Fruit fly (Drosophila melanogaster) whole organism, embryonic: Measurements from ENCODE around the gene CG9173.

Experiments used
- Aef1 ChIP-seq: fragments of 200-800 bp; sonication (Bioruptor generic); IDR thresholded peaks from 3 replicates; pipeline ENCODE4 v1.3.6; 2022; ENCODE audit warnings: missing biosample characterization, missing genetic modification characterization
- Antp ChIP-seq: fragments of 200-800 bp; sonication (Bioruptor generic); optimal IDR thresholded peaks from 3 replicates; lab custom pipeline; 2016; ENCODE audit warnings: missing biosample characterization, missing genetic modification characterization
- CG10366 ChIP-seq: fragments of 200-800 bp; sonication (Bioruptor generic); IDR thresholded peaks from 2 replicates; pipeline ENCODE4 v1.3.6; 2022; ENCODE audit warnings: missing biosample characterization, missing genetic modification characterization
- CG10565 ChIP-seq: fragments of 200-800 bp; sonication (Bioruptor generic); optimal IDR thresholded peaks from 3 replicates; lab custom pipeline; 2016; ENCODE audit warnings: missing biosample characterization, mild to moderate bottlenecking, missing genetic modification characterization
- CG11695 ChIP-seq: fragments of 200-800 bp; sonication (Bioruptor generic); IDR thresholded peaks from 3 replicates; pipeline ENCODE4 v1.3.6; 2022; ENCODE audit warnings: missing biosample characterization, missing genetic modification characterization
- CG12071 ChIP-seq: fragments of 200-800 bp; sonication (Bioruptor generic); optimal IDR thresholded peaks from 3 replicates; lab custom pipeline; 2018; ENCODE audit warnings: missing biosample characterization, mild to moderate bottlenecking, missing genetic modification characterization
- CG15696 ChIP-seq: fragments of 200-800 bp; sonication (Bioruptor generic); optimal IDR thresholded peaks from 2 replicates; lab custom pipeline; 2019; ENCODE audit warnings: missing biosample characterization, mild to moderate bottlenecking, missing genetic modification characterization, moderate library complexity
- CG16813 ChIP-seq: fragments of 200-800 bp; sonication (Bioruptor generic); IDR thresholded peaks from 3 replicates; pipeline ENCODE4 v1.3.6; 2022; ENCODE audit warnings: missing biosample characterization, missing genetic modification characterization; ENCODE audit not compliant: partially characterized antibody
- CG17361 ChIP-seq: fragments of 200-800 bp; sonication (Bioruptor generic); IDR thresholded peaks from 3 replicates; pipeline ENCODE4 v1.3.6; 2022; ENCODE audit warnings: missing biosample characterization, missing genetic modification characterization
- CG18262 ChIP-seq: fragments of 200-800 bp; optimal IDR thresholded peaks from 3 replicates; lab custom pipeline; 2019; ENCODE audit warnings: missing biosample characterization, mild to moderate bottlenecking, missing genetic modification characterization, moderate library complexity
- CG18764 ChIP-seq: fragments of 200-800 bp; sonication (Bioruptor generic); optimal IDR thresholded peaks from 3 replicates; lab custom pipeline; 2016; ENCODE audit warnings: missing biosample characterization, missing genetic modification characterization
- CG2889 ChIP-seq: fragments of 200-800 bp; sonication (Bioruptor generic); IDR thresholded peaks from 3 replicates; pipeline ENCODE4 v1.3.6; 2022; ENCODE audit warnings: missing biosample characterization, missing genetic modification characterization
- CG3065 ChIP-seq: fragments of 200-800 bp; sonication (Bioruptor generic); optimal IDR thresholded peaks from 2 replicates; lab custom pipeline; 2016; ENCODE audit warnings: missing biosample characterization, missing genetic modification characterization
- CG31388 ChIP-seq: fragments of 200-800 bp; sonication (Bioruptor generic); optimal IDR thresholded peaks from 2 replicates; lab custom pipeline; 2016; ENCODE audit warnings: missing biosample characterization, missing genetic modification characterization
- CG33213 ChIP-seq: fragments of 200-800 bp; sonication (Bioruptor generic); optimal IDR thresholded peaks from 3 replicates; lab custom pipeline; 2016; ENCODE audit warnings: missing biosample characterization, missing genetic modification characterization
- CG4617 ChIP-seq: fragments of 200-800 bp; sonication (Bioruptor generic); optimal IDR thresholded peaks from 3 replicates; lab custom pipeline; 2016; ENCODE audit warnings: missing biosample characterization, missing genetic modification characterization, borderline replicate concordance
- CG5180 ChIP-seq: fragments of 200-800 bp; sonication (Bioruptor generic); optimal IDR thresholded peaks from 3 replicates; lab custom pipeline; 2017; ENCODE audit warnings: missing biosample characterization, missing genetic modification characterization, mild to moderate bottlenecking, moderate library complexity, missing genetic modification reagents
- CG6175 ChIP-seq: fragments of 200-800 bp; sonication (Bioruptor generic); IDR thresholded peaks from 3 replicates; pipeline ENCODE4 v1.3.6; 2022; ENCODE audit warnings: missing biosample characterization, missing genetic modification characterization
- CG6689 ChIP-seq: fragments of 200-800 bp; sonication (Bioruptor generic); IDR thresholded peaks from 2 replicates; pipeline ENCODE4 v1.3.6; 2022; ENCODE audit warnings: missing biosample characterization, missing genetic modification characterization
- CG6791 ChIP-seq: fragments of 200-800 bp; sonication (Bioruptor generic); IDR thresholded peaks from 3 replicates; pipeline ENCODE4 v1.3.6; 2022; ENCODE audit warnings: missing biosample characterization, missing genetic modification characterization; ENCODE audit not compliant: partially characterized antibody
- CG6813 ChIP-seq: fragments of 200-800 bp; sonication (Bioruptor generic); optimal IDR thresholded peaks from 2 replicates; lab custom pipeline; 2017; ENCODE audit warnings: missing biosample characterization, missing genetic modification characterization, mild to moderate bottlenecking, moderate library complexity, missing genetic modification reagents
- CG7786 ChIP-seq: fragments of 200-800 bp; sonication (Bioruptor generic); optimal IDR thresholded peaks from 2 replicates; lab custom pipeline; 2016; ENCODE audit warnings: missing biosample characterization, missing genetic modification characterization
- Elba2 ChIP-seq: fragments of 200-800 bp; sonication (Bioruptor generic); optimal IDR thresholded peaks from 3 replicates; lab custom pipeline; 2016; ENCODE audit warnings: missing biosample characterization, missing genetic modification characterization
- Gsc ChIP-seq: fragments of 200-800 bp; sonication (Bioruptor generic); IDR thresholded peaks from 2 replicates; pipeline ENCODE4 v1.3.6; 2022; ENCODE audit warnings: missing biosample characterization, missing genetic modification characterization
- Gug ChIP-seq: fragments of 200-800 bp; sonication (Bioruptor generic); IDR thresholded peaks from 4 replicates; pipeline ENCODE4 v1.3.6; 2022; ENCODE audit warnings: missing biosample characterization, missing genetic modification characterization
- Hr78 ChIP-seq, 2 experiments: fragments of 200-800 bp in 1 of 2; fragments of >200 bp in 1 of 2; sonication (Bioruptor generic) in 1 of 2; optimal IDR thresholded peaks; 2 replicates each; lab custom pipeline; 2017 to 2019; ENCODE audit warnings: missing biosample characterization in 2 of 2, missing genetic modification characterization in 2 of 2, mild to moderate bottlenecking in 1 of 2, moderate library complexity in 1 of 2
- Nf-YB ChIP-seq: fragments of 200-800 bp; sonication (Bioruptor generic); optimal IDR thresholded peaks from 3 replicates; lab custom pipeline; 2019; ENCODE audit warnings: missing biosample characterization, mild to moderate bottlenecking, missing genetic modification characterization, moderate library complexity
- Nf-YC ChIP-seq: fragments of 200-800 bp; optimal IDR thresholded peaks from 3 replicates; lab custom pipeline; 2019; ENCODE audit warnings: missing biosample characterization, mild to moderate bottlenecking, missing genetic modification characterization, moderate library complexity
- PHDP ChIP-seq: fragments of 200-800 bp; sonication (Bioruptor generic); optimal IDR thresholded peaks from 3 replicates; lab custom pipeline; 2018; ENCODE audit warnings: missing biosample characterization, mild to moderate bottlenecking, missing genetic modification characterization, moderate library complexity
- Poxn ChIP-seq: fragments of 200-800 bp; sonication (Bioruptor generic); IDR thresholded peaks from 2 replicates; pipeline ENCODE4 v1.3.6; 2022; ENCODE audit warnings: missing biosample characterization, missing genetic modification characterization
- Six4 ChIP-seq: fragments of 200-800 bp; sonication (Bioruptor generic); optimal IDR thresholded peaks from 2 replicates; lab custom pipeline; 2016; ENCODE audit warnings: missing biosample characterization, missing genetic modification characterization
- Tbp ChIP-seq: fragments of >200 bp; optimal IDR thresholded peaks from 2 replicates; lab custom pipeline; 2018; ENCODE audit warnings: missing biosample characterization, missing genetic modification characterization
- Vsx1 ChIP-seq: fragments of 200-800 bp; sonication (Bioruptor generic); optimal IDR thresholded peaks from 2 replicates; lab custom pipeline; 2017; ENCODE audit warnings: missing biosample characterization, mild to moderate bottlenecking, missing genetic modification characterization, missing genetic modification reagents
- ap ChIP-seq: fragments of 200-800 bp; sonication (Bioruptor generic); IDR thresholded peaks from 2 replicates; pipeline ENCODE4 v1.3.6; 2022; ENCODE audit warnings: missing biosample characterization, missing genetic modification characterization
- bigmax ChIP-seq: fragments of 200-800 bp; sonication (Bioruptor generic); optimal IDR thresholded peaks from 2 replicates; lab custom pipeline; 2018; ENCODE audit warnings: missing biosample characterization, mild to moderate bottlenecking, missing genetic modification characterization
- br ChIP-seq: fragments of >200 bp; optimal IDR thresholded peaks from 2 replicates; lab custom pipeline; 2017
- crc ChIP-seq: fragments of 200-800 bp; sonication (Bioruptor generic); optimal IDR thresholded peaks from 2 replicates; lab custom pipeline; 2016; ENCODE audit warnings: missing biosample characterization, missing genetic modification characterization
- croc ChIP-seq: fragments of 200-800 bp; sonication (Bioruptor generic); conservative IDR thresholded peaks from 3 replicates; pipeline ENCODE4 v1.3.6; 2022; ENCODE audit warnings: missing biosample characterization, missing genetic modification characterization
- dimm ChIP-seq: fragments of 200-800 bp; sonication (Bioruptor generic); IDR thresholded peaks from 2 replicates; pipeline ENCODE4 v1.3.6; 2022; ENCODE audit warnings: missing biosample characterization, missing genetic modification characterization
- dmrt99B ChIP-seq: fragments of 200-800 bp; sonication (Bioruptor generic); optimal IDR thresholded peaks from 2 replicates; lab custom pipeline; 2018; ENCODE audit warnings: missing biosample characterization, mild to moderate bottlenecking, missing genetic modification characterization, moderate library complexity
- ewg ChIP-seq: fragments of 200-800 bp; sonication (Bioruptor generic); optimal IDR thresholded peaks from 3 replicates; lab custom pipeline; 2017; ENCODE audit warnings: mild to moderate bottlenecking, missing biosample characterization, missing genetic modification reagents, missing genetic modification characterization
- fd102C ChIP-seq: fragments of 200-800 bp; sonication (Bioruptor generic); optimal IDR thresholded peaks from 2 replicates; lab custom pipeline; 2018; ENCODE audit warnings: missing biosample characterization, mild to moderate bottlenecking, missing genetic modification characterization, moderate library complexity
- fd64A ChIP-seq: fragments of 200-800 bp; sonication (Bioruptor generic); optimal IDR thresholded peaks from 3 replicates; lab custom pipeline; 2018; ENCODE audit warnings: missing biosample characterization, mild to moderate bottlenecking, missing genetic modification characterization
- gsb-n ChIP-seq: fragments of 200-800 bp; sonication (Bioruptor generic); optimal IDR thresholded peaks from 3 replicates; lab custom pipeline; 2018; ENCODE audit warnings: missing biosample characterization, mild to moderate bottlenecking, missing genetic modification characterization
- inv ChIP-seq: fragments of 200-800 bp; sonication (Bioruptor generic); IDR thresholded peaks from 2 replicates; pipeline ENCODE4 v1.3.6; 2022; ENCODE audit warnings: missing biosample characterization, missing genetic modification characterization; ENCODE audit not compliant: partially characterized antibody
- lov ChIP-seq, 2 experiments: fragments of 200-800 bp in 1 of 2; fragments of >200 bp in 1 of 2; sonication (Bioruptor generic) in 1 of 2; IDR thresholded peaks in 1 of 2; optimal IDR thresholded peaks in 1 of 2; 2 replicates in 1 of 2; 3 replicates in 1 of 2; pipeline versions ENCODE4 v1.3.6 to Lab custom; 2017 to 2022; ENCODE audit warnings: missing biosample characterization in 1 of 2, missing genetic modification characterization in 1 of 2
- pros ChIP-seq: fragments of 200-800 bp; sonication (Bioruptor generic); optimal IDR thresholded peaks from 3 replicates; lab custom pipeline; 2019; ENCODE audit warnings: missing biosample characterization, mild to moderate bottlenecking, missing genetic modification characterization, moderate library complexity
- sd ChIP-seq: fragments of 200-800 bp; sonication (Bioruptor generic); optimal IDR thresholded peaks from 3 replicates; lab custom pipeline; 2018; ENCODE audit warnings: missing biosample characterization, mild to moderate bottlenecking, missing genetic modification characterization, moderate library complexity
- sim ChIP-seq: fragments of 200-800 bp; sonication (Bioruptor generic); IDR thresholded peaks from 2 replicates; pipeline ENCODE4 v1.3.6; 2022; ENCODE audit warnings: missing biosample characterization, missing genetic modification characterization
- unc-4 ChIP-seq: fragments of 200-800 bp; sonication (Bioruptor generic); IDR thresholded peaks from 2 replicates; pipeline ENCODE4 v1.3.6; 2022; ENCODE audit warnings: missing biosample characterization, missing genetic modification characterization; ENCODE audit not compliant: partially characterized antibody
- yki ChIP-seq: fragments of >200 bp; optimal IDR thresholded peaks from 3 replicates; lab custom pipeline; 2018

The CG9173 gene

DNA sequence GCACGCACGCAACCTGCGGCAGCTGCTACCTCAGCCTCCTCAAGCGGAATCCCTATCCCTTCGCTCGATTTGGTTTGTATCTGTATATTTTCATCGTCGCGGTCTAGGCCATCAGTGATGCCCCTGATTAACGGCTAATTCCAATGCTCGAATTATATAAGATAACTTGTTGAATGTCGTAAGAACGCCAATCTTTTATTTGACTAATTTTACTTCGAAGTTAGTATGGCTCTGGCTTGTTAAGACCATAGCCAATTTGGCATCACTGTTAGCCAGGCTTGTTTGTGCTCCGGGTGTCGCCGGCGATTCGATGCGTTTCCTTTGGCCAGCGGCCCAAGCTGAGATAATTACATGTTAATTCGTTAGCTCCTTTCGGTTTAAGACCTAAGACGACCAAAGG lies 9.2 kb downstream of the CG9173 start (continued):
- TF ChIP-seq Nf-YC (no peak), Poxn (GFP tag; lab: Robert Waterston, UW) (no peak), unc-4 (GFP tag; lab: Robert Waterston, UW) (no peak), Aef1 (GFP tag; lab: Robert Waterston, UW) (no peak), Gug (GFP tag; lab: Robert Waterston, UW) (peak; percentile 42; the same call in 1 of the 4 replicates), inv (GFP tag; lab: Robert Waterston, UW) (no peak), CG18262 (tag; lab: Kevin White, UChicago) (peak; percentile 80), Tbp (GFP tag; lab: Kevin White, UChicago) (no peak), ewg (GFP tag; lab: Kevin White, UChicago) (no peak), CG7786 (GFP tag; lab: Kevin White, UChicago) (peak; percentile 35), ap (no peak), dmrt99B (tag; lab: Kevin White, UChicago) (peak; percentile 27), CG3065 (GFP tag; lab: Kevin White, UChicago) (peak; percentile 2), Nf-YB (GFP tag; lab: Kevin White, UChicago) (peak; percentile 38), dimm (GFP tag; lab: Robert Waterston, UW) (no peak), fd64A (GFP tag; lab: Kevin White, UChicago) (no peak), sim (GFP tag; lab: Robert Waterston, UW) (peak; percentile 71), bigmax (GFP tag; lab: Kevin White, UChicago) (no peak), CG33213 (GFP tag; lab: Kevin White, UChicago) (no peak), CG2889 (no peak), PHDP (tag; lab: Kevin White, UChicago) (no peak), croc (peak; percentile 61), CG6813 (GFP tag; lab: Kevin White, UChicago) (no peak), crc (GFP tag; lab: Kevin White, UChicago) (no peak), CG6791 (GFP tag; lab: Robert Waterston, UW) (no peak), CG5180 (no peak), CG6175 (GFP tag; lab: Robert Waterston, UW) (no peak), CG6689 (peak; percentile 73), CG18764 (no peak), CG31388 (no peak), CG4617 (GFP tag; lab: Kevin White, UChicago) (no peak), CG10366 (GFP tag; lab: Robert Waterston, UW) (peak; percentile 48), lov (optimal IDR thresholded peaks at IDR 0.05; lab: Kevin White, UChicago) (no peak), lov (GFP tag; IDR thresholded peaks at IDR 0.05; lab: Robert Waterston, UW) (peak; percentile 88), gsb-n (peak; percentile 70), CG11695 (GFP tag; lab: Robert Waterston, UW) (peak; percentile 41; the same call in 1 of the 3 replicates), CG17361 (GFP tag; lab: Robert Waterston, UW) (peak; percentile 56; the same call in 2 of the 3 replicates), Six4 (peak; percentile 25), Hr78 (GFP tag; optimal IDR thresholded peaks at IDR 0.05; lab: Kevin White, UChicago) (no peak), CG16813 (GFP tag; lab: Robert Waterston, UW) (no peak), sd (tag; lab: Kevin White, UChicago) (no peak), CG15696 (tag; lab: Kevin White, UChicago) (no peak), Elba2 (GFP tag; lab: Kevin White, UChicago) (peak; percentile 51), fd102C (GFP tag; lab: Kevin White, UChicago) (peak; percentile 81), CG12071 (no peak), Gsc (GFP tag; lab: Robert Waterston, UW) (no peak), Vsx1 (GFP tag; lab: Kevin White, UChicago) (no peak), Antp (peak; percentile 53), yki (lab: Kevin White, UChicago) (no peak), pros (no peak), CG10565 (GFP tag; lab: Kevin White, UChicago) (no peak), br (lab: Kevin White, UChicago) (no peak)
